Fruit fly (Drosophila melanogaster): ENCODE data around the gene RpL26.

RpL26 gene

DNA sequence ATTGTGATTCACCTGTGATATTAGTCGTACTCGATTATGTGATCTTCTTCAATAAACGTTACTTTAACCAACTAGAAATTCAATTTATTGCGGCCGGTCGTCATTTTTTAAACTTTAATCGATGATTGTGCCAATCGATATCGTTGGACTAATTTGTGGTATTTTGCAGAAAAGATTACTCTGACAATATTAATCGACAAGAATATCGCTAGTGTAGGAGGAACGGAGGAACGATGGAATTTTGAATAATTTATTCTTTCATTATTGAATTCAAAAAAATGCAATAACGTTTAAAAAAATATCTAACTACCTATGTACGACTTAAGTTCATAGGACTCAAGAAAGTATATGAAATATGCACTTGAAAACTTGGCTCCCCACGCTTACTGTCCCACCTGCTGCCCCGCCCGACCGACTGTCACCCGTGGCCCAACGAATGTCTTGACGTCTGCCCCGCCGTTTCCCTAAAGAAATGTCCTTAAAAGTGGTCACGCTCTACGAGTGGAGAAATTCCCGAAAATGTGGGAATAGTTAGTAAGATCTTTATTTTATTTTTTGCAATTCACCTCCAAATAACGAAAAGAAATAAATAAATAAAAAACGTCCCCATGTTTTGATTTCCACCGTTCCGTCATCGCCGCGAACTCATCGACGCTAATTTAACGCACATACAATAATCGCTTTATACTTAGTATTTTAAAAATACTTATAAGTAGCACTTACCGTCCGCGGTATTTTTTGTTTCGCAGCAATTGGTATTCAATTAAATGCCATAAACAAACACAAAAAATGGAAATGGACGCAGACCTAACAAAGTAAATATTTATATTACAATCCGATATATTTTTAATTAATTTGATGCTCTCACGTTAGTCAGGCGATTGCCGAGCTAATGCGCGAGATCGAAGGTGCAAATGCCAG is 33.0 kb upstream of the RpL26 start, which contains the start of gene CG14074 (continued):
- TF ChIP-seq Aef1 (GFP tag; IDR thresholded peaks at IDR 0.05) (no peak), D (optimal IDR thresholded peaks at IDR 0.05) (no peak), D (GFP tag; optimal IDR thresholded peaks at IDR 0.05) (no peak), Hr3 (GFP tag; optimal IDR thresholded peaks at IDR 0.05) (no peak), repo (GFP tag; optimal IDR thresholded peaks at IDR 0.05) (no peak), gro (GFP tag; optimal IDR thresholded peaks at IDR 0.05) (no peak), CG12391 (tag; optimal IDR thresholded peaks at IDR 0.05) (no peak), Fer1 (GFP tag; optimal IDR thresholded peaks at IDR 0.05) (peak; percentile 16), BEAF-32 (GFP tag; optimal IDR thresholded peaks at IDR 0.05) (peak; percentile 74), shn (GFP tag; optimal IDR thresholded peaks at IDR 0.05) (no peak), tna (GFP tag; IDR thresholded peaks at IDR 0.05; ENCODE audit: partially characterized antibody) (peak; percentile 37; the same call in 1 of the 2 replicates), CG43689 (GFP tag; IDR thresholded peaks at IDR 0.05) (no peak), HmgD (GFP tag; optimal IDR thresholded peaks at IDR 0.05) (no peak), crc (GFP tag; optimal IDR thresholded peaks at IDR 0.05) (no peak), CG2120 (GFP tag; optimal IDR thresholded peaks at IDR 0.05) (no peak), CG15269 (tag; optimal IDR thresholded peaks at IDR 0.05) (no peak), CG2202 (tag; optimal IDR thresholded peaks at IDR 0.05) (no peak), Sin3A (optimal IDR thresholded peaks at IDR 0.05) (no peak), pzg (GFP tag; optimal IDR thresholded peaks at IDR 0.05) (peak; percentile 48), CG8765 (GFP tag; IDR thresholded peaks at IDR 0.05) (no peak), fd96Cb (tag; optimal IDR thresholded peaks at IDR 0.05) (no peak), dm (GFP tag; optimal IDR thresholded peaks at IDR 0.05) (no peak), eyg (GFP tag; optimal IDR thresholded peaks at IDR 0.05) (no peak), dan (GFP tag; IDR thresholded peaks at IDR 0.05) (no peak), crol (GFP tag; IDR thresholded peaks at IDR 0.05) (no peak), CG17912 (GFP tag; optimal IDR thresholded peaks at IDR 0.05) (no peak), gce (GFP tag; IDR thresholded peaks at IDR 0.05) (no peak), CG4424 (GFP tag; optimal IDR thresholded peaks at IDR 0.05) (no peak), CG34422 (GFP tag; IDR thresholded peaks at IDR 0.05) (no peak), CG8388 (GFP tag; optimal IDR thresholded peaks at IDR 0.05) (no peak), nmo (GFP tag; optimal IDR thresholded peaks at IDR 0.05) (no peak), gsb-n (tag; optimal IDR thresholded peaks at IDR 0.05) (no peak), Asciz (GFP tag; optimal IDR thresholded peaks at IDR 0.05) (no peak), Sry-δ (GFP tag; optimal IDR thresholded peaks at IDR 0.05) (peak; percentile 44), da (GFP tag; optimal IDR thresholded peaks at IDR 0.05) (no peak), Lhr (GFP tag; optimal IDR thresholded peaks at IDR 0.05) (peak; percentile 9), CG11504 (tag; optimal IDR thresholded peaks at IDR 0.05) (no peak), bbx (GFP tag; IDR thresholded peaks at IDR 0.05; ENCODE audit: partially characterized antibody) (peak; percentile 81), CG2678 (tag; optimal IDR thresholded peaks at IDR 0.05) (no peak), pita (GFP tag; optimal IDR thresholded peaks at IDR 0.05) (no peak), CG7987 (GFP tag; optimal IDR thresholded peaks at IDR 0.05) (no peak), CG17359 (tag; optimal IDR thresholded peaks at IDR 0.05) (no peak), H15 (GFP tag; IDR thresholded peaks at IDR 0.05) (no peak), nerfin-2 (GFP tag; IDR thresholded peaks at IDR 0.05; ENCODE audit: partially characterized antibody) (peak; percentile 64), YL-1 (GFP tag; optimal IDR thresholded peaks at IDR 0.05) (no peak), CG1603 (tag; optimal IDR thresholded peaks at IDR 0.05) (peak; percentile 63), Fer2 (tag; optimal IDR thresholded peaks at IDR 0.05) (no peak), sisA (GFP tag; IDR thresholded peaks at IDR 0.05) (no peak), CG6813 (GFP tag; optimal IDR thresholded peaks at IDR 0.05) (no peak)
